Worm (Caenorhabditis elegans): Measurements from ENCODE around the gene D1086.6.

ce11 chrV:14126341-14126924 is 46.8 kb downstream of the D1086.6 start:
- TF ChIP-seq pha-4 (tag; optimal IDR thresholded peaks at IDR 0.05) (no peak), elt-3 (tag; optimal IDR thresholded peaks at IDR 0.05) (no peak), zip-8 (tag; optimal IDR thresholded peaks at IDR 0.05) (no peak), ceh-43 (GFP tag; optimal IDR thresholded peaks at IDR 0.05) (no peak), ztf-11 (tag; optimal IDR thresholded peaks at IDR 0.05) (no peak), mab-5 (tag; optimal IDR thresholded peaks at IDR 0.05) (no peak), unc-39 (tag; optimal IDR thresholded peaks at IDR 0.05) (no peak), ceh-39 (tag; optimal IDR thresholded peaks at IDR 0.05) (no peak), unc-120 (tag; optimal IDR thresholded peaks at IDR 0.05; ENCODE audit: poor library complexity, severe bottlenecking) (no peak), drap-1 (GFP tag; optimal IDR thresholded peaks at IDR 0.05) (no peak), sem-2 (GFP tag; optimal IDR thresholded peaks at IDR 0.05) (no peak), unc-62 (GFP tag; optimal IDR thresholded peaks at IDR 0.05) (no peak), ham-2 (GFP tag; optimal IDR thresholded peaks at IDR 0.05) (no peak), lsy-2 (tag; optimal IDR thresholded peaks at IDR 0.05) (no peak)
